Fruit fly (Drosophila melanogaster): ENCODE results near the gene CG12375.

Gene CG12375

DNA sequence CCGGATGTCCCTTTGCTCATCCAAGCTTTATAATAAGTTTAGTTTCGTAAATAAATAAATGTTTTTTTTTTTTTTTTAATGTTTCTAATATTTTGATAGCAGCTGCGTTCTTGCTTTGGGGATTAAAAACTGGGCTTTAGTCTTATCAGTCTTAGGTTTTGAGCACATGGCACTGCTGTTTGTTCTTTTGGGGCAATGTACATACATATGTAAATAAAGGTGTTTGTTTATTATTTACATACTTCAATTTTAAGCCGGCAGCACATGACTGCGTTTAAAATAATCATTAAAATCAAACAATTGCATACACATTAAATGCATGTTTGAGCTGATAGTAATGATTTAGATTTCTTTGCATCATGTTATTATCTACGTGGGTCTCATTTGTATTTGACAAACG lies 37.5 kb upstream of the CG12375 start (continued):
- peak; percentile 53 for TF ChIP-seq cwo (GFP tag; optimal IDR thresholded peaks at IDR 0.05)
- TF ChIP-seq ems (GFP tag; optimal IDR thresholded peaks at IDR 0.05) = peak; percentile 41
- peak; percentile 36 to 49 for TF ChIP-seq Hr51 (GFP tag; optimal IDR thresholded peaks at IDR 0.05)
- peak; percentile 77 for TF ChIP-seq NC2α (GFP tag; optimal IDR thresholded peaks at IDR 0.05)
- TF ChIP-seq C15 (GFP tag; IDR thresholded peaks at IDR 0.05) = 0 out of 3 replicates have a peak, but pooled peaks have one; percentile 37
- TF ChIP-seq CG6791 (GFP tag; IDR thresholded peaks at IDR 0.05; ENCODE audit: partially characterized antibody) = no peak
- peak; percentile 61; the same call in 1 of the 2 replicates for TF ChIP-seq CG11696 (GFP tag; IDR thresholded peaks at IDR 0.05)
- TF ChIP-seq CG3847 (GFP tag; IDR thresholded peaks at IDR 0.05) = no peak
- peak; percentile 40 for TF ChIP-seq CG16815 (GFP tag; optimal IDR thresholded peaks at IDR 0.05)
- TF ChIP-seq CG8359 (GFP tag; optimal IDR thresholded peaks at IDR 0.05; ENCODE audit: borderline replicate concordance) = peak; percentile 59
- TF ChIP-seq D19A (tag; optimal IDR thresholded peaks at IDR 0.05) = peak; percentile 68
- peak; percentile 78 for TF ChIP-seq nerfin-1 (tag; optimal IDR thresholded peaks at IDR 0.05)
- TF ChIP-seq Nf-YB (GFP tag; optimal IDR thresholded peaks at IDR 0.05) = peak; percentile 63
- TF ChIP-seq Bteb2 (GFP tag; optimal IDR thresholded peaks at IDR 0.05) = peak; percentile 54
- peak; percentile 80 for TF ChIP-seq Spps (tag; optimal IDR thresholded peaks at IDR 0.05)
- TF ChIP-seq CG4730 (GFP tag; IDR thresholded peaks at IDR 0.05) = no peak
- TF ChIP-seq Ada2b (GFP tag; IDR thresholded peaks at IDR 0.05) = no peak
- peak; percentile 78 for TF ChIP-seq CG18476 (GFP tag; optimal IDR thresholded peaks at IDR 0.05)
- TF ChIP-seq Nf-YA (GFP tag; IDR thresholded peaks at IDR 0.05) = peak; percentile 59
- TF ChIP-seq maf-S (GFP tag; optimal IDR thresholded peaks at IDR 0.05) = peak; percentile 63
- peak; percentile 85 for TF ChIP-seq CG33213 (GFP tag; optimal IDR thresholded peaks at IDR 0.05)
- TF ChIP-seq Atf6 (GFP tag; IDR thresholded peaks at IDR 0.05) = no peak
- TF ChIP-seq CG12391 (tag; optimal IDR thresholded peaks at IDR 0.05) = peak; percentile 54
- TF ChIP-seq exex (tag; optimal IDR thresholded peaks at IDR 0.05) = no peak
- peak; percentile 69 for TF ChIP-seq CG8388 (GFP tag; optimal IDR thresholded peaks at IDR 0.05)
- peak; percentile 75 for TF ChIP-seq Bdp1 (GFP tag; optimal IDR thresholded peaks at IDR 0.05)
- TF ChIP-seq HLH3B (GFP tag; IDR thresholded peaks at IDR 0.05) = peak; percentile 50; the same call in 1 of the 2 replicates
- TF ChIP-seq CG31388 (GFP tag; optimal IDR thresholded peaks at IDR 0.05) = peak; percentile 7
- TF ChIP-seq CG2712 (tag; optimal IDR thresholded peaks at IDR 0.05) = peak; percentile 84
- TF ChIP-seq ase (GFP tag; IDR thresholded peaks at IDR 0.05) = peak; percentile 24; the same call in 2 of the 3 replicates
- TF ChIP-seq CG17612 (GFP tag; IDR thresholded peaks at IDR 0.05) = 0 out of 2 replicates have a peak, but pooled peaks have one; percentile 27
- TF ChIP-seq corto (GFP tag; optimal IDR thresholded peaks at IDR 0.05) = no peak
- TF ChIP-seq Dll (GFP tag; IDR thresholded peaks at IDR 0.05; ENCODE audit: partially characterized antibody) = no peak
- TF ChIP-seq hbn (GFP tag; IDR thresholded peaks at IDR 0.05; ENCODE audit: partially characterized antibody) = no peak
- no peak for TF ChIP-seq tx (GFP tag; optimal IDR thresholded peaks at IDR 0.05)
- peak; percentile 71 to 79 for TF ChIP-seq chif (GFP tag; optimal IDR thresholded peaks at IDR 0.05)
- TF ChIP-seq ttk (GFP tag; IDR thresholded peaks at IDR 0.05) = no peak
- no peak for TF ChIP-seq D19B (GFP tag; optimal IDR thresholded peaks at IDR 0.05)
- peak; percentile 69 for TF ChIP-seq Atf3 (GFP tag; optimal IDR thresholded peaks at IDR 0.05)
- no peak for TF ChIP-seq CG9932 (GFP tag; IDR thresholded peaks at IDR 0.05)
- TF ChIP-seq br (optimal IDR thresholded peaks at IDR 0.05) = no peak
- peak; percentile 88 for TF ChIP-seq CG14710 (tag; optimal IDR thresholded peaks at IDR 0.05)
- no peak for TF ChIP-seq inv (GFP tag; IDR thresholded peaks at IDR 0.05; ENCODE audit: partially characterized antibody)
- peak; percentile 90 for TF ChIP-seq CG1233 (GFP tag; optimal IDR thresholded peaks at IDR 0.05)
- peak; percentile 58 for TF ChIP-seq Oli (tag; optimal IDR thresholded peaks at IDR 0.05)
- TF ChIP-seq al (GFP tag; IDR thresholded peaks at IDR 0.05) = no peak
- TF ChIP-seq sug (tag; optimal IDR thresholded peaks at IDR 0.05) = no peak
- TF ChIP-seq CG43689 (GFP tag; IDR thresholded peaks at IDR 0.05) = peak; percentile 41; the same call in 1 of the 2 replicates
- TF ChIP-seq CG9609 (GFP tag; optimal IDR thresholded peaks at IDR 0.05) = peak; percentile 28
- peak; percentile 96 for TF ChIP-seq CG2875 (GFP tag; optimal IDR thresholded peaks at IDR 0.05)
- TF ChIP-seq PHDP (tag; optimal IDR thresholded peaks at IDR 0.05) = peak; percentile 76
